Fruit fly (Drosophila melanogaster) whole organism, wandering third instar larva: ENCODE measurements around the gene CG9389.
A peak's percentile ranks its signal among the peaks of the same experiment; 100 is the strongest.

Experiments used
- Abd-B ChIP-seq: fragments of >200 bp; optimal IDR thresholded peaks from 2 replicates; lab custom pipeline; 2017; ENCODE audit warnings: missing biosample characterization, missing genetic modification characterization
- CG32264 ChIP-seq: fragments of 200-800 bp; sonication (Bioruptor generic); optimal IDR thresholded peaks from 2 replicates; lab custom pipeline; 2016; ENCODE audit warnings: missing biosample characterization, missing genetic modification characterization
- CG9705 ChIP-seq: fragments of 200-800 bp; sonication (Bioruptor generic); optimal IDR thresholded peaks from 2 replicates; lab custom pipeline; 2018; ENCODE audit warnings: missing biosample characterization, mild to moderate bottlenecking, missing genetic modification characterization
- CrebA ChIP-seq: fragments of 200-800 bp; sonication (Bioruptor generic); optimal IDR thresholded peaks from 2 replicates; lab custom pipeline; 2016; ENCODE audit warnings: missing biosample characterization, mild to moderate bottlenecking, missing genetic modification characterization, borderline replicate concordance
- Dfd ChIP-seq: fragments of >200 bp; optimal IDR thresholded peaks from 2 replicates; lab custom pipeline; 2017; ENCODE audit warnings: missing biosample characterization, missing genetic modification characterization
- Dif ChIP-seq: fragments of 200-275, 200-300 bp; sonication (Bioruptor generic); optimal IDR thresholded peaks from 2 replicates; lab custom pipeline; 2018; ENCODE audit warnings: missing biosample characterization, missing genetic modification characterization; ENCODE audit not compliant: partially characterized antibody
- GATAd ChIP-seq: sonication (Bioruptor generic); optimal IDR thresholded peaks from 2 replicates; lab custom pipeline; 2016; ENCODE audit warnings: missing biosample characterization, missing genetic modification characterization
- HLH106 ChIP-seq: fragments of 200-800 bp; optimal IDR thresholded peaks from 3 replicates; lab custom pipeline; 2019; ENCODE audit warnings: missing biosample characterization, mild to moderate bottlenecking, missing genetic modification characterization, moderate library complexity
- Hnf4 ChIP-seq: fragments of 200-800 bp; sonication (Bioruptor generic); optimal IDR thresholded peaks from 2 replicates; lab custom pipeline; 2016; ENCODE audit warnings: missing biosample characterization, mild to moderate bottlenecking, missing genetic modification characterization
- Hr78 ChIP-seq: fragments of >200 bp; optimal IDR thresholded peaks from 2 replicates; lab custom pipeline; 2017; ENCODE audit warnings: missing biosample characterization, missing genetic modification characterization
- Hr83 ChIP-seq: fragments of 200-300 bp; sonication (Bioruptor generic); optimal IDR thresholded peaks from 2 replicates; lab custom pipeline; 2016; ENCODE audit warnings: missing biosample characterization, mild to moderate bottlenecking, missing genetic modification characterization, moderate library complexity; ENCODE audit not compliant: poor library complexity, severe bottlenecking
- Jra ChIP-seq: sonication (Bioruptor generic); optimal IDR thresholded peaks from 2 replicates; lab custom pipeline; 2016; ENCODE audit warnings: missing biosample characterization, missing genetic modification characterization
- Mio ChIP-seq: sonication (Bioruptor generic); optimal IDR thresholded peaks from 2 replicates; lab custom pipeline; 2016; ENCODE audit warnings: missing biosample characterization, missing genetic modification characterization
- Myc ChIP-seq: fragments of >200 bp; optimal IDR thresholded peaks from 2 replicates; lab custom pipeline; 2017
- N ChIP-seq: fragments of >200 bp; optimal IDR thresholded peaks from 2 replicates; lab custom pipeline; 2018; ENCODE audit warnings: missing biosample characterization, missing external identifiers, missing genetic modification characterization
- OdsH ChIP-seq: fragments of 200-800 bp; sonication (Bioruptor generic); optimal IDR thresholded peaks from 2 replicates; lab custom pipeline; 2016; ENCODE audit warnings: missing biosample characterization, mild to moderate bottlenecking, missing genetic modification characterization
- Rel ChIP-seq, 2 experiments: fragments of 200-800 bp; sonication (Bioruptor generic) in 1 of 2; optimal IDR thresholded peaks; 2 replicates in 1 of 2; 3 replicates in 1 of 2; lab custom pipeline; 2016 to 2019; ENCODE audit warnings: mild to moderate bottlenecking in 2 of 2, missing biosample characterization in 2 of 2, missing genetic modification characterization in 2 of 2, moderate library complexity in 1 of 2
- Sp1 ChIP-seq: fragments of 200-800 bp; sonication (Bioruptor generic); optimal IDR thresholded peaks from 3 replicates; lab custom pipeline; 2019; ENCODE audit warnings: missing biosample characterization, mild to moderate bottlenecking, missing genetic modification characterization, moderate library complexity
- Vsx2 ChIP-seq: fragments of 200-300, 225-300 bp; sonication (Bioruptor generic); optimal IDR thresholded peaks from 2 replicates; lab custom pipeline; 2018; ENCODE audit warnings: missing biosample characterization, missing genetic modification characterization; ENCODE audit not compliant: partially characterized antibody
- br ChIP-seq: fragments of 200-800 bp; sonication (Bioruptor generic); optimal IDR thresholded peaks from 2 replicates; lab custom pipeline; 2016; ENCODE audit warnings: missing biosample characterization, missing genetic modification characterization
- brk ChIP-seq: fragments of 200-800 bp; sonication (Bioruptor generic); optimal IDR thresholded peaks from 2 replicates; lab custom pipeline; 2016; ENCODE audit warnings: missing biosample characterization, mild to moderate bottlenecking, missing genetic modification characterization
- dl ChIP-seq, 2 experiments: fragments of 175-275, 200-275 bp in 1 of 2; fragments of 200-275 bp in 1 of 2; sonication (Bioruptor generic); optimal IDR thresholded peaks; lab custom pipeline; 2018; ENCODE audit warnings: mild to moderate bottlenecking in 2 of 2, missing biosample characterization in 2 of 2, missing genetic modification characterization in 2 of 2, moderate library complexity in 2 of 2; ENCODE audit not compliant: partially characterized antibody in 2 of 2, insufficient read depth in 1 of 2
- dmrt93B ChIP-seq: fragments of 200-800 bp; sonication (Bioruptor generic); optimal IDR thresholded peaks from 2 replicates; lab custom pipeline; 2018; ENCODE audit warnings: missing biosample characterization, mild to moderate bottlenecking, missing genetic modification characterization
- dsf ChIP-seq: sonication (Bioruptor generic); optimal IDR thresholded peaks from 2 replicates; lab custom pipeline; 2016; ENCODE audit warnings: missing biosample characterization, missing genetic modification characterization, borderline replicate concordance
- ey ChIP-seq: fragments of 200-800 bp; sonication (Bioruptor generic); optimal IDR thresholded peaks from 2 replicates; lab custom pipeline; 2016; ENCODE audit warnings: missing biosample characterization, missing genetic modification characterization
- foxo ChIP-seq, 2 experiments: fragments of 200-800 bp; sonication (Bioruptor generic); optimal IDR thresholded peaks; 2 replicates in 1 of 2; 3 replicates in 1 of 2; lab custom pipeline; 2016 to 2017; ENCODE audit warnings: missing biosample characterization in 2 of 2, missing genetic modification characterization in 2 of 2
- fru ChIP-seq: fragments of 200-800 bp; sonication (Bioruptor generic); optimal IDR thresholded peaks from 3 replicates; lab custom pipeline; 2016; ENCODE audit warnings: missing biosample characterization, mild to moderate bottlenecking, missing genetic modification characterization
- h ChIP-seq: fragments of 200-800 bp; sonication (Bioruptor generic); optimal IDR thresholded peaks from 3 replicates; lab custom pipeline; 2016; ENCODE audit warnings: missing biosample characterization, mild to moderate bottlenecking, missing genetic modification characterization
- jim ChIP-seq: fragments of 175-275, 200-325 bp; sonication (Bioruptor generic); optimal IDR thresholded peaks from 2 replicates; lab custom pipeline; 2016; ENCODE audit warnings: missing biosample characterization, mild to moderate bottlenecking, missing genetic modification characterization
- lola ChIP-seq: fragments of >200 bp; optimal IDR thresholded peaks from 2 replicates; lab custom pipeline; 2017; ENCODE audit warnings: missing biosample characterization, missing genetic modification characterization
- pan ChIP-seq: fragments of >200 bp; optimal IDR thresholded peaks from 2 replicates; lab custom pipeline; 2017
- psq ChIP-seq: fragments of 200-800 bp; sonication (Bioruptor generic); optimal IDR thresholded peaks from 3 replicates; lab custom pipeline; 2017; ENCODE audit warnings: missing biosample characterization, mild to moderate bottlenecking, missing genetic modification characterization, moderate library complexity
- rgr ChIP-seq: fragments of 200-800 bp; sonication (Bioruptor generic); optimal IDR thresholded peaks from 3 replicates; lab custom pipeline; 2016; ENCODE audit warnings: missing biosample characterization, mild to moderate bottlenecking, missing genetic modification characterization
- sage ChIP-seq: fragments of 200-800 bp; sonication (Bioruptor generic); optimal IDR thresholded peaks from 2 replicates; lab custom pipeline; 2016; ENCODE audit warnings: missing biosample characterization, mild to moderate bottlenecking, missing genetic modification characterization
- sv ChIP-seq: fragments of 200-800 bp; sonication (Bioruptor generic); optimal IDR thresholded peaks from 3 replicates; lab custom pipeline; 2016; ENCODE audit warnings: missing biosample characterization, missing genetic modification characterization
- tai ChIP-seq: sonication (Bioruptor generic); optimal IDR thresholded peaks from 2 replicates; lab custom pipeline; 2016; ENCODE audit warnings: missing biosample characterization, missing genetic modification characterization
- usp ChIP-seq: fragments of >200 bp; optimal IDR thresholded peaks from 2 replicates; lab custom pipeline; 2017; ENCODE audit warnings: missing biosample characterization, missing genetic modification characterization
- woc ChIP-seq: sonication (Bioruptor generic); optimal IDR thresholded peaks from 2 replicates; lab custom pipeline; 2016; ENCODE audit warnings: missing biosample characterization, mild to moderate bottlenecking, missing genetic modification characterization

CG9389 gene

DNA sequence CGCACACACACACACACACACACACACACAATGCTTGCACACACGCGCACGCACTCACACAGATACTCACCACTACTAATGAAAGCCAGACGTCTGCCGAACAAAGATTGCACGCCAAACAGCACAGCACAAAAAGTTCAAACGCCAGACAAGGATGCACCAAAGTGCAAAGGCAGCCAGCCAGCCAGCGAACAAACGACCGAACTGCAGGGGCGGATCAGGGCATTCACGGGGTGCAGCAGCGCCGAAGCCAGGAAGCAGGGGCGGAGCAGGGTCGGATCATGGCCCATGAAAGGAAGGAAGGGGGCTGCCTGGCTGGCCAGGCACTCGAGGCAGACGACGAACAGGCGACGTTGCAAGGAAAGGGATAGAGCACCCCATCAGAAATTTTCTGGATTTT, 17.9 kb downstream of the CG9389 start:
- TF ChIP-seq Vsx2 (GFP tag; lab: Kevin White, UChicago), result peak; percentile 31
- TF ChIP-seq Hnf4 (GFP tag; lab: Kevin White, UChicago), result peak; percentile 44
- no peak for TF ChIP-seq sv (GFP tag; lab: Kevin White, UChicago)
- no peak for TF ChIP-seq brk (GFP tag; lab: Kevin White, UChicago)
- TF ChIP-seq Hr78 (GFP tag; lab: Kevin White, UChicago), result no peak
- no peak for TF ChIP-seq Myc (lab: Kevin White, UChicago)
- TF ChIP-seq Dfd (GFP tag; lab: Kevin White, UChicago), result peak; percentile 47
- no peak for TF ChIP-seq Abd-B (GFP tag; lab: Kevin White, UChicago)
- TF ChIP-seq br (GFP tag; lab: Kevin White, UChicago), result peak; percentile 57
- no peak for TF ChIP-seq Jra (GFP tag; lab: Kevin White, UChicago)
- TF ChIP-seq jim (GFP tag; lab: Kevin White, UChicago), result peak; percentile 5
- TF ChIP-seq psq (GFP tag; lab: Kevin White, UChicago), result peak; percentile 12
- no peak for TF ChIP-seq CG32264 (GFP tag; lab: Kevin White, UChicago)
- no peak for TF ChIP-seq usp
- TF ChIP-seq tai, result no peak
- no peak for TF ChIP-seq foxo (GFP tag; optimal IDR thresholded peaks at IDR 0.05; lab: Kevin White, UChicago)
- TF ChIP-seq Dif (GFP tag; lab: Kevin White, UChicago), result peak; percentile 88
- TF ChIP-seq ey (GFP tag; lab: Kevin White, UChicago), result no peak
- peak; percentile 77 for TF ChIP-seq woc
- TF ChIP-seq rgr (GFP tag; lab: Kevin White, UChicago), result no peak
- TF ChIP-seq CG9705 (GFP tag; lab: Kevin White, UChicago), result peak; percentile 10
- TF ChIP-seq CrebA (GFP tag; lab: Kevin White, UChicago), result no peak
- TF ChIP-seq h (GFP tag; lab: Kevin White, UChicago), result no peak
- no peak for TF ChIP-seq pan (lab: Kevin White, UChicago)
- no peak for TF ChIP-seq sage (GFP tag; lab: Kevin White, UChicago)
- TF ChIP-seq dmrt93B (GFP tag; lab: Kevin White, UChicago), result no peak
- TF ChIP-seq dl (GFP tag; optimal IDR thresholded peaks at IDR 0.05; lab: Kevin White, UChicago; ENCODE audit: insufficient read depth in 1 of 2, partially characterized antibody in 2 of 2), result peak in 1 of 2 experiments; percentile 43
- TF ChIP-seq Sp1, result no peak
- TF ChIP-seq HLH106 (tag; lab: Kevin White, UChicago), result no peak
- TF ChIP-seq lola (GFP tag; lab: Kevin White, UChicago), result no peak
- TF ChIP-seq OdsH, result no peak
- TF ChIP-seq Hr83 (GFP tag; lab: Kevin White, UChicago), result no peak
- TF ChIP-seq dsf, result no peak
- no peak for TF ChIP-seq Mio
- TF ChIP-seq GATAd (GFP tag; lab: Kevin White, UChicago), result no peak
- no peak for TF ChIP-seq N
- peak; percentile 24 for TF ChIP-seq Rel (GFP tag; optimal IDR thresholded peaks at IDR 0.05; lab: Kevin White, UChicago)
- TF ChIP-seq Rel (tag; optimal IDR thresholded peaks at IDR 0.05; lab: Kevin White, UChicago), result no peak
- peak; percentile 19 for TF ChIP-seq fru (GFP tag; lab: Kevin White, UChicago)

DNA sequence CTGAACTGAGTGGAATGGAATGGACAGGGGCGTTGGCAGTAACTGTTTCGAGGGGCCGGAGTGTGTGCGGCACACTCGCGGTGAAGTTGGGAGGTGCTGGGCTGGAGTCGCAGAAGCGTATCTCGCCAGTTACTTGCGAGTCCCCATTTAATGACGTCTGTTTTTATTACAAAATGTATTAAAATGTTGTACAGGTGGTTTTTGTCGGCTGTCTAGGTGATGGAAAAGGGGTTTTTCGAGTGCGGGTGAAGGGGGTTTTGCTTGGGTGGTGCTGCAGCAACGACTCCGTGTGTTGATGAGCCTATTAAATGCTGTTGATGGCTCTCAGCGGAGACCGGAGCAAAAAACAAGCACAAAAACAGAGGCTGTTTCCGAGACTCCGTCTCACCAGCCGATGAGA, 19.0 kb downstream of the CG9389 start:
- TF ChIP-seq Vsx2 (GFP tag; lab: Kevin White, UChicago) (no peak), dl (GFP tag; optimal IDR thresholded peaks at IDR 0.05; lab: Kevin White, UChicago; ENCODE audit: insufficient read depth in 1 of 2, partially characterized antibody in 2 of 2) (no peak), GATAd (GFP tag; lab: Kevin White, UChicago) (no peak), ey (GFP tag; lab: Kevin White, UChicago) (peak; percentile 49), Sp1 (peak; percentile 24), Hnf4 (GFP tag; lab: Kevin White, UChicago) (peak; percentile 21), Rel (GFP tag; optimal IDR thresholded peaks at IDR 0.05; lab: Kevin White, UChicago) (no peak), Rel (tag; optimal IDR thresholded peaks at IDR 0.05; lab: Kevin White, UChicago) (no peak), CrebA (GFP tag; lab: Kevin White, UChicago) (no peak), jim (GFP tag; lab: Kevin White, UChicago) (no peak), N (no peak), pan (lab: Kevin White, UChicago) (no peak), Dif (GFP tag; lab: Kevin White, UChicago) (no peak), HLH106 (tag; lab: Kevin White, UChicago) (peak; percentile 37), OdsH (peak; percentile 40), Myc (lab: Kevin White, UChicago) (no peak), lola (GFP tag; lab: Kevin White, UChicago) (no peak), Mio (no peak), fru (GFP tag; lab: Kevin White, UChicago) (peak; percentile 70), tai (no peak), br (GFP tag; lab: Kevin White, UChicago) (peak; percentile 64), sv (GFP tag; lab: Kevin White, UChicago) (no peak), CG9705 (GFP tag; lab: Kevin White, UChicago) (no peak), psq (GFP tag; lab: Kevin White, UChicago) (peak; percentile 33), dsf (no peak), sage (GFP tag; lab: Kevin White, UChicago) (no peak), woc (peak; percentile 41), Abd-B (GFP tag; lab: Kevin White, UChicago) (no peak), Hr83 (GFP tag; lab: Kevin White, UChicago) (no peak), Hr78 (GFP tag; lab: Kevin White, UChicago) (no peak), Jra (GFP tag; lab: Kevin White, UChicago) (no peak), foxo (GFP tag; optimal IDR thresholded peaks at IDR 0.05; lab: Kevin White, UChicago) (peak in 1 of 2 experiments; percentile 57), rgr (GFP tag; lab: Kevin White, UChicago) (peak; percentile 51), h (GFP tag; lab: Kevin White, UChicago) (peak; percentile 61), brk (GFP tag; lab: Kevin White, UChicago) (no peak), dmrt93B (GFP tag; lab: Kevin White, UChicago) (peak; percentile 10), usp (no peak), CG32264 (GFP tag; lab: Kevin White, UChicago) (no peak), Dfd (GFP tag; lab: Kevin White, UChicago) (no peak)
- TF ChIP-seq, all 38 proteins: peak for 13
